Worm (Caenorhabditis elegans) whole organism, L3 larva: Measurements from ENCODE around the gene F25B3.2.

Source experiments
- R02D3.7 ChIP-seq: fragments of 150-350 bp; optimal IDR thresholded peaks from 2 replicates; lab custom pipeline; 2014; ENCODE audit warnings: missing biosample characterization, missing genetic modification characterization
- ZK546.5 ChIP-seq: sonication (generic microtip); optimal IDR thresholded peaks from 2 replicates; lab custom pipeline; 2017; ENCODE audit warnings: missing biosample characterization, missing genetic modification characterization
- aly-2 ChIP-seq: fragments of 150-350 bp; optimal IDR thresholded peaks from 2 replicates; lab custom pipeline; 2014; ENCODE audit warnings: missing biosample characterization, missing genetic modification characterization
- ama-1 ChIP-seq: fragments of 150-350 bp; optimal IDR thresholded peaks from 2 replicates; lab custom pipeline; 2018
- ceh-16 ChIP-seq: sonication (generic microtip); optimal IDR thresholded peaks from 2 replicates; lab custom pipeline; 2017; ENCODE audit warnings: missing biosample characterization, missing genetic modification characterization
- ceh-28 ChIP-seq: fragments of 150-350 bp; optimal IDR thresholded peaks from 2 replicates; lab custom pipeline; 2014; ENCODE audit warnings: missing biosample characterization, missing genetic modification reagents, missing genetic modification characterization
- ceh-82 ChIP-seq: fragments of 150-350 bp; optimal IDR thresholded peaks from 2 replicates; lab custom pipeline; 2014; ENCODE audit warnings: missing biosample characterization, missing genetic modification characterization
- ceh-9 ChIP-seq: sonication (generic microtip); optimal IDR thresholded peaks from 2 replicates; lab custom pipeline; 2018; ENCODE audit warnings: missing biosample characterization, missing genetic modification characterization
- daf-12 ChIP-seq: fragments of 150-350 bp; optimal IDR thresholded peaks from 2 replicates; lab custom pipeline; 2014; ENCODE audit warnings: missing biosample characterization, missing genetic modification reagents, missing genetic modification characterization
- egl-27 ChIP-seq: sonication (generic microtip); optimal IDR thresholded peaks from 4 replicates; lab custom pipeline; 2017; ENCODE audit warnings: missing biosample characterization, missing genetic modification reagents, missing genetic modification characterization
- elt-1 ChIP-seq: fragments of 150-350 bp; optimal IDR thresholded peaks from 2 replicates; lab custom pipeline; 2014; ENCODE audit warnings: missing biosample characterization, missing genetic modification characterization
- elt-2 ChIP-seq: sonication (generic microtip); optimal IDR thresholded peaks from 2 replicates; lab custom pipeline; 2016; ENCODE audit warnings: missing genetic modification reagents, mild to moderate bottlenecking, missing genetic modification characterization, missing compliant biosample characterization
- elt-3 ChIP-seq, 3 experiments: fragments of 150-350 bp in 1 of 3; sonication (generic microtip) in 2 of 3; optimal IDR thresholded peaks; 2 replicates in 2 of 3; 4 replicates in 1 of 3; lab custom pipeline; 2014 to 2017; ENCODE audit warnings: missing biosample characterization in 3 of 3, missing genetic modification characterization in 3 of 3
- eor-1 ChIP-seq, 2 experiments: fragments of 150-350 bp; optimal IDR thresholded peaks; 2 replicates each; lab custom pipeline; 2014 to 2018; ENCODE audit warnings: missing biosample characterization in 2 of 2, missing genetic modification characterization in 2 of 2
- fkh-10 ChIP-seq: sonication (generic microtip); optimal IDR thresholded peaks from 2 replicates; lab custom pipeline; 2017; ENCODE audit warnings: missing biosample characterization, missing genetic modification reagents, missing genetic modification characterization
- fkh-2 ChIP-seq: fragments of 150-350 bp; optimal IDR thresholded peaks from 2 replicates; lab custom pipeline; 2014; ENCODE audit warnings: missing biosample characterization, missing genetic modification reagents, missing genetic modification characterization
- hmg-11 ChIP-seq: sonication (generic microtip); optimal IDR thresholded peaks from 2 replicates; lab custom pipeline; 2016; ENCODE audit warnings: missing genetic modification characterization, missing compliant biosample characterization
- jun-1 ChIP-seq: fragments of 150-350 bp; optimal IDR thresholded peaks from 2 replicates; lab custom pipeline; 2014; ENCODE audit warnings: missing biosample characterization, missing genetic modification reagents, missing genetic modification characterization
- lin-15B ChIP-seq: fragments of 150-350 bp; optimal IDR thresholded peaks from 2 replicates; lab custom pipeline; 2014; ENCODE audit warnings: missing biosample characterization, missing genetic modification characterization
- lin-39 ChIP-seq: fragments of 150-350 bp; optimal IDR thresholded peaks from 2 replicates; lab custom pipeline; 2018; ENCODE audit warnings: missing biosample characterization, missing genetic modification reagents, missing genetic modification characterization
- lsy-12 ChIP-seq: sonication (generic microtip); optimal IDR thresholded peaks from 2 replicates; lab custom pipeline; 2016; ENCODE audit warnings: mild to moderate bottlenecking, missing genetic modification characterization, missing compliant biosample characterization
- mml-1 ChIP-seq: fragments of 150-350 bp; sonication (generic microtip); optimal IDR thresholded peaks from 3 replicates; lab custom pipeline; 2014; ENCODE audit warnings: missing biosample characterization, missing genetic modification characterization
- nfya-1 ChIP-seq: sonication (generic microtip); optimal IDR thresholded peaks from 2 replicates; lab custom pipeline; 2017; ENCODE audit warnings: missing genetic modification characterization, mild to moderate bottlenecking, missing compliant biosample characterization, antibody characterized with exemption, moderate library complexity; ENCODE audit not compliant: insufficient read depth
- nhr-11 ChIP-seq: fragments of 150-350 bp; optimal IDR thresholded peaks from 2 replicates; lab custom pipeline; 2014; ENCODE audit warnings: missing biosample characterization, missing genetic modification characterization
- nhr-12 ChIP-seq: fragments of 150-350 bp; optimal IDR thresholded peaks from 2 replicates; lab custom pipeline; 2014; ENCODE audit warnings: missing biosample characterization, missing genetic modification characterization
- nhr-23 ChIP-seq: fragments of 150-350 bp; optimal IDR thresholded peaks from 2 replicates; lab custom pipeline; 2014; ENCODE audit warnings: missing biosample characterization, missing genetic modification reagents, missing genetic modification characterization
- nhr-237 ChIP-seq: fragments of 150-350 bp; optimal IDR thresholded peaks from 2 replicates; lab custom pipeline; 2014; ENCODE audit warnings: missing biosample characterization, missing genetic modification characterization
- nhr-25 ChIP-seq: sonication (generic microtip); optimal IDR thresholded peaks from 2 replicates; lab custom pipeline; 2017; ENCODE audit warnings: missing biosample characterization, missing genetic modification characterization
- nhr-28 ChIP-seq: fragments of 150-350 bp; optimal IDR thresholded peaks from 2 replicates; lab custom pipeline; 2014; ENCODE audit warnings: missing biosample characterization, missing genetic modification characterization
- nhr-43 ChIP-seq: sonication (generic microtip); optimal IDR thresholded peaks from 2 replicates; lab custom pipeline; 2016; ENCODE audit warnings: mild to moderate bottlenecking, missing genetic modification characterization, missing compliant biosample characterization; ENCODE audit not compliant: poor library complexity, severe bottlenecking
- nhr-67 ChIP-seq: fragments of 150-350 bp; optimal IDR thresholded peaks from 2 replicates; lab custom pipeline; 2014; ENCODE audit warnings: missing biosample characterization, missing genetic modification characterization
- nhr-76 ChIP-seq: fragments of 150-350 bp; sonication (generic microtip); optimal IDR thresholded peaks from 5 replicates; lab custom pipeline; 2014; ENCODE audit warnings: missing biosample characterization, missing genetic modification characterization
- nhr-77 ChIP-seq: fragments of 150-350 bp; optimal IDR thresholded peaks from 2 replicates; lab custom pipeline; 2014; ENCODE audit warnings: missing biosample characterization, missing genetic modification characterization
- pha-4 ChIP-seq: fragments of 150-350 bp; optimal IDR thresholded peaks from 2 replicates; lab custom pipeline; 2014; ENCODE audit warnings: missing biosample characterization, missing genetic modification reagents, missing genetic modification characterization
- pqm-1 ChIP-seq: fragments of 150-350 bp; optimal IDR thresholded peaks from 2 replicates; lab custom pipeline; 2017; ENCODE audit warnings: missing biosample characterization, missing genetic modification characterization, inconsistent platforms
- sea-2 ChIP-seq: fragments of 150-350 bp; sonication (generic microtip); optimal IDR thresholded peaks from 4 replicates; lab custom pipeline; 2014; ENCODE audit warnings: missing biosample characterization, missing genetic modification reagents, missing genetic modification characterization
- skn-1 ChIP-seq: fragments of 150-350 bp; optimal IDR thresholded peaks from 2 replicates; lab custom pipeline; 2014; ENCODE audit warnings: missing biosample characterization, missing genetic modification characterization
- snpc-4 ChIP-seq: fragments of 150-350 bp; optimal IDR thresholded peaks from 2 replicates; lab custom pipeline; 2014; ENCODE audit warnings: missing biosample characterization, missing genetic modification characterization
- tbx-2 ChIP-seq: sonication (generic microtip); optimal IDR thresholded peaks from 2 replicates; lab custom pipeline; 2016; ENCODE audit warnings: mild to moderate bottlenecking, missing genetic modification characterization, missing compliant biosample characterization
- unc-39 ChIP-seq: sonication (generic microtip); optimal IDR thresholded peaks from 4 replicates; lab custom pipeline; 2017; ENCODE audit warnings: missing biosample characterization, missing genetic modification characterization
- unc-62 ChIP-seq: fragments of 150-350 bp; sonication (generic microtip); optimal IDR thresholded peaks from 4 replicates; lab custom pipeline; 2014; ENCODE audit warnings: missing biosample characterization, missing genetic modification reagents, missing genetic modification characterization
- ztf-11 ChIP-seq: fragments of 150-350 bp; optimal IDR thresholded peaks from 2 replicates; lab custom pipeline; 2014; ENCODE audit warnings: missing biosample characterization, missing genetic modification characterization
- ztf-4 ChIP-seq: fragments of 150-350 bp; optimal IDR thresholded peaks from 2 replicates; lab custom pipeline; 2014; ENCODE audit warnings: missing biosample characterization, missing genetic modification characterization

The F25B3.2 gene

DNA sequence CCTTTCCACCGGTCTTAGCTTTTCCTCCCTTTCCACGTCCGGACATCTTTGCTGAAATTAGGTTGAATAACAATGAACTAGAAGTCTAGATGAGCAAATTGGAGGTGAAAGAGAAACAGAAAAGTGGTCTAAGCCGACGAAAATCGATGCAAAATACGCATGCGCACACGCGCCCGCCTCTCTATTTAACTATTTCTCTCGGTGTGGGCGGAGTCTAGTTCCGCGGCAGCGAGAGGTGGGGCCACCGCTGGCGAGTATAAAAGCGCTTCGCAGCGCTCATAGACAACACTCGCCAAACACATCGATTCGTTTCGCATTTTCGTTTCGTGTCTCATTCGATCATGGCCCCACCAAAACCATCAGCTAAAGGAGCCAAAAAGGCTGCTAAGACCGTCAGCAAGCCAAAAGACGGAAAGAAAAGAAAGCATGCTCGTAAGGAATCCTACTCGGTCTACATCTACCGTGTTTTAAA, 31.8 kb upstream of the F25B3.2 start, which contains the start of the genes his-35 and his-41:
Gene his-35, minus strand, starts transcription at position 51 of the 472 bp plus-strand sequence.
Gene his-41, plus strand, starts transcription at position 299 of the 472 bp plus-strand sequence.
- no peak for TF ChIP-seq unc-39
- no peak for TF ChIP-seq aly-2 (tag; lab: Kevin White, UChicago)
- TF ChIP-seq nhr-25: peak; percentile 77
- TF ChIP-seq nhr-76: no peak
- peak; percentile 41 for TF ChIP-seq jun-1
- peak; percentile 7 for TF ChIP-seq ceh-28 (tag; lab: Kevin White, UChicago)
- no peak for TF ChIP-seq fkh-2 (tag; lab: Kevin White, UChicago)
- TF ChIP-seq mml-1 (tag; lab: Kevin White, UChicago): no peak
- peak; percentile 37 for TF ChIP-seq lin-15B
- TF ChIP-seq nhr-237 (tag; lab: Kevin White, UChicago): no peak
- no peak for TF ChIP-seq ZK546.5 (tag; lab: Kevin White, UChicago)
- peak; percentile 15 for TF ChIP-seq nhr-43 (tag; lab: Kevin White, UChicago)
- TF ChIP-seq nhr-28 (tag; lab: Kevin White, UChicago): no peak
- TF ChIP-seq elt-3 (tag; optimal IDR thresholded peaks at IDR 0.05; lab: Kevin White, UChicago): no peak
- TF ChIP-seq ceh-16: no peak
- peak; percentile 34 for TF ChIP-seq pha-4 (tag; lab: Kevin White, UChicago)
- TF ChIP-seq ztf-11: no peak
- no peak for TF ChIP-seq unc-62
- TF ChIP-seq ceh-82 (tag; lab: Kevin White, UChicago): no peak
- TF ChIP-seq elt-2 (tag; lab: Kevin White, UChicago): no peak
- TF ChIP-seq nhr-12 (tag; lab: Kevin White, UChicago): no peak
- no peak for TF ChIP-seq sea-2
- peak; percentile 57 for TF ChIP-seq lin-39 (tag; lab: Kevin White, UChicago)
- peak; percentile 24 for TF ChIP-seq snpc-4 (tag; lab: Kevin White, UChicago)
- TF ChIP-seq nhr-11 (tag; lab: Kevin White, UChicago): no peak
- no peak for TF ChIP-seq ceh-9 (tag; lab: Kevin White, UChicago)
- TF ChIP-seq ama-1 (lab: Kevin White, UChicago): peak; percentile 85
- no peak for TF ChIP-seq egl-27 (tag; lab: Kevin White, UChicago)
- peak; percentile 69 for TF ChIP-seq nfya-1 (tag; lab: Kevin White, UChicago)
- TF ChIP-seq lsy-12: peak; percentile 3
- peak; percentile 16 for TF ChIP-seq tbx-2

DNA sequence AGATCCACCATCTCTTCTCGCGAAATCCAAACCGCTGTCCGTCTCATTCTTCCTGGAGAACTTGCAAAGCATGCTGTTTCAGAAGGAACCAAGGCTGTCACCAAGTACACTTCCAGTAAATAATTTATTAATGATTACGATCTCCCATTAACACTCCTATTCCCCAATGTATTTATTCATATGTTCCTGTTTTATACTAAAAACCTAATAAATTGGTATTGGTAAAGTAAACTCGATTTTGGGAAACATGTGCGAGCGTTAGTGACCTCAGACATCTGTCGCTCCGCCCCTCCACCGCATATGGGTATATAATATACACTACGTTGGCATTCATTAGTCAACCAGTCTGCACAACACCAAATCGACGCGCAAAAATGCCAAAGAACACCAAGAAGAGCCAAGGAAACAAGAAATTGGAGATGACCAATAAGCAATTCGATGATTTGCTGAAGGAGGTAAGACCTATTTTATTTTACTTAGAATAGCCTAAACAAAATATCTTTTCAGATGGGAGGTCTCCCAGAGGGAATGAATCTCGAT, 31.0 kb upstream of the F25B3.2 start, which contains the start of gene C50F4.6:
Gene C50F4.6, plus strand, starts transcription at position 51 of the 540 bp plus-strand sequence.
- TF ChIP-seq lsy-12 (no peak), ama-1 (lab: Kevin White, UChicago) (peak; percentile 48)

- peak; percentile 89 for TF ChIP-seq skn-1 (tag; lab: Kevin White, UChicago)
- peak; percentile 97 for TF ChIP-seq unc-62
- TF ChIP-seq nhr-76: peak; percentile 92
- peak; percentile 99 for TF ChIP-seq lsy-12
- peak; percentile 91 for TF ChIP-seq hmg-11 (tag; lab: Kevin White, UChicago)
- TF ChIP-seq lin-15B: peak; percentile 95
- TF ChIP-seq sea-2: peak; percentile 94
- no peak for TF ChIP-seq nhr-67 (tag; lab: Kevin White, UChicago)
- peak; percentile 98 for TF ChIP-seq nfya-1 (tag; lab: Kevin White, UChicago)
- peak; percentile 100 for TF ChIP-seq nhr-23 (tag; lab: Kevin White, UChicago)
- no peak for TF ChIP-seq nhr-237 (tag; lab: Kevin White, UChicago)
- TF ChIP-seq ceh-9 (tag; lab: Kevin White, UChicago): no peak
- no peak for TF ChIP-seq mml-1 (tag; lab: Kevin White, UChicago)
- TF ChIP-seq pha-4 (tag; lab: Kevin White, UChicago): peak; percentile 98
- peak; percentile 92 for TF ChIP-seq nhr-77 (tag; lab: Kevin White, UChicago)
- peak; percentile 72 for TF ChIP-seq ceh-16
- TF ChIP-seq tbx-2: peak; percentile 97
- TF ChIP-seq R02D3.7 (tag; lab: Kevin White, UChicago): peak; percentile 89
- peak; percentile 92 for TF ChIP-seq ceh-28 (tag; lab: Kevin White, UChicago)
- peak; percentile 88 for TF ChIP-seq ama-1 (lab: Kevin White, UChicago)
- TF ChIP-seq fkh-2 (tag; lab: Kevin White, UChicago): peak; percentile 73
- TF ChIP-seq jun-1: peak; percentile 98
- peak; percentile 96 for TF ChIP-seq snpc-4 (tag; lab: Kevin White, UChicago)
- peak; percentile 40 for TF ChIP-seq ztf-11
- no peak for TF ChIP-seq unc-39
- peak; percentile 94 for TF ChIP-seq elt-2 (tag; lab: Kevin White, UChicago)
- peak; percentile 88 for TF ChIP-seq elt-1
- TF ChIP-seq nhr-25: peak; percentile 100
- TF ChIP-seq eor-1 (tag; optimal IDR thresholded peaks at IDR 0.05; lab: Kevin White, UChicago): peak; percentile 84 to 86
- peak; percentile 64 for TF ChIP-seq aly-2 (tag; lab: Kevin White, UChicago)
- TF ChIP-seq ceh-82 (tag; lab: Kevin White, UChicago): peak; percentile 92
- TF ChIP-seq fkh-10: peak; percentile 99
- peak; percentile 91 for TF ChIP-seq ztf-4 (tag; lab: Kevin White, UChicago)
- peak; percentile 90 for TF ChIP-seq pqm-1 (tag; lab: Kevin White, UChicago)
- peak; percentile 44 for TF ChIP-seq ZK546.5 (tag; lab: Kevin White, UChicago)
- TF ChIP-seq nhr-28 (tag; lab: Kevin White, UChicago): peak; percentile 71
- TF ChIP-seq daf-12 (tag; lab: Kevin White, UChicago): no peak
- no peak for TF ChIP-seq nhr-12 (tag; lab: Kevin White, UChicago)
- TF ChIP-seq nhr-43 (tag; lab: Kevin White, UChicago): peak; percentile 98
- peak; percentile 99 for TF ChIP-seq nhr-11 (tag; lab: Kevin White, UChicago)
Measured at ce11 chrV:9546860-9547269, 30.2 kb upstream of the F25B3.2 start, which contains the start of gene his-37. Gene his-37 (plus strand): TSS chrV:9547105.
